Fruit fly (Drosophila melanogaster) whole organism, embryonic: Measurements from ENCODE around the gene mst.

Experiments used
- Abd-B ChIP-seq: fragments of 200-800 bp; sonication (Bioruptor generic); optimal IDR thresholded peaks from 2 replicates; lab custom pipeline; 2018; ENCODE audit warnings: missing biosample characterization, mild to moderate bottlenecking, missing genetic modification characterization, moderate library complexity
- Asciz ChIP-seq: fragments of 200-800 bp; sonication (Bioruptor generic); optimal IDR thresholded peaks from 2 replicates; lab custom pipeline; 2017; ENCODE audit warnings: missing biosample characterization, mild to moderate bottlenecking, missing genetic modification characterization, missing genetic modification reagents
- Bgb ChIP-seq: fragments of 200-800 bp; sonication (Bioruptor generic); IDR thresholded peaks from 2 replicates; pipeline ENCODE4 v1.3.6; 2022; ENCODE audit warnings: missing biosample characterization, missing genetic modification characterization; ENCODE audit not compliant: partially characterized antibody
- C15 ChIP-seq: fragments of 200-800 bp; sonication (Bioruptor generic); IDR thresholded peaks from 3 replicates; pipeline ENCODE4 v1.3.6; 2022; ENCODE audit warnings: missing biosample characterization, missing genetic modification characterization
- CG11398 ChIP-seq: fragments of 200-800 bp; sonication (Bioruptor generic); optimal IDR thresholded peaks from 2 replicates; lab custom pipeline; 2016; ENCODE audit warnings: missing biosample characterization, missing genetic modification characterization
- CG11504 ChIP-seq: fragments of 200-800 bp; sonication (Bioruptor generic); optimal IDR thresholded peaks from 3 replicates; lab custom pipeline; 2019; ENCODE audit warnings: missing biosample characterization, mild to moderate bottlenecking, missing genetic modification characterization, moderate library complexity
- CG12659 ChIP-seq: fragments of 200-800 bp; sonication (Bioruptor generic); optimal IDR thresholded peaks from 3 replicates; lab custom pipeline; 2017; ENCODE audit warnings: mild to moderate bottlenecking, missing biosample characterization, missing genetic modification reagents, missing genetic modification characterization
- CG12942 ChIP-seq: fragments of 200-800 bp; sonication (Bioruptor generic); optimal IDR thresholded peaks from 3 replicates; lab custom pipeline; 2016; ENCODE audit warnings: missing biosample characterization, missing genetic modification characterization
- CG13624 ChIP-seq: fragments of 200-800 bp; sonication (Bioruptor generic); optimal IDR thresholded peaks from 2 replicates; lab custom pipeline; 2016; ENCODE audit warnings: missing biosample characterization, missing genetic modification characterization
- CG14050 ChIP-seq: fragments of 200-800 bp; sonication (Bioruptor generic); IDR thresholded peaks from 3 replicates; pipeline ENCODE4 v1.3.6; 2022; ENCODE audit warnings: missing biosample characterization, missing genetic modification characterization
- CG15514 ChIP-seq: fragments of 200-800 bp; sonication (Bioruptor generic); optimal IDR thresholded peaks from 3 replicates; lab custom pipeline; 2017; ENCODE audit warnings: missing biosample characterization, missing genetic modification characterization, mild to moderate bottlenecking, moderate library complexity, missing genetic modification reagents
- CG17186 ChIP-seq: fragments of 200-800 bp; sonication (Bioruptor generic); optimal IDR thresholded peaks from 3 replicates; lab custom pipeline; 2017; ENCODE audit warnings: missing biosample characterization, missing genetic modification reagents, missing genetic modification characterization
- CG1792 ChIP-seq: fragments of 200-800 bp; sonication (Bioruptor generic); optimal IDR thresholded peaks from 2 replicates; lab custom pipeline; 2016; ENCODE audit warnings: missing biosample characterization, missing genetic modification characterization
- CG18599 ChIP-seq: fragments of 200-800 bp; sonication (Bioruptor generic); optimal IDR thresholded peaks from 3 replicates; lab custom pipeline; 2017; ENCODE audit warnings: missing biosample characterization, missing genetic modification characterization, mild to moderate bottlenecking, moderate library complexity, missing genetic modification reagents
- CG2129 ChIP-seq: fragments of 200-800 bp; sonication (Bioruptor generic); IDR thresholded peaks from 2 replicates; pipeline ENCODE4 v1.3.6; 2022; ENCODE audit warnings: missing biosample characterization, missing genetic modification characterization; ENCODE audit not compliant: partially characterized antibody
- CG2202 ChIP-seq: fragments of 200-800 bp; sonication (Bioruptor generic); optimal IDR thresholded peaks from 2 replicates; lab custom pipeline; 2018; ENCODE audit warnings: missing biosample characterization, mild to moderate bottlenecking, missing genetic modification characterization
- CG30431 ChIP-seq: fragments of 200-800 bp; sonication (Bioruptor generic); optimal IDR thresholded peaks from 2 replicates; lab custom pipeline; 2017; ENCODE audit warnings: missing biosample characterization, missing genetic modification characterization
- CG31224 ChIP-seq: fragments of 200-800 bp; sonication (Bioruptor generic); IDR thresholded peaks from 2 replicates; pipeline ENCODE4 v1.3.6; 2022; ENCODE audit warnings: missing biosample characterization, missing genetic modification characterization
- CG3838 ChIP-seq: fragments of 200-800 bp; sonication (Bioruptor generic); optimal IDR thresholded peaks from 3 replicates; lab custom pipeline; 2016; ENCODE audit warnings: missing biosample characterization, missing genetic modification characterization
- CG4282 ChIP-seq: fragments of 200-800 bp; sonication (Bioruptor generic); optimal IDR thresholded peaks from 2 replicates; lab custom pipeline; 2016; ENCODE audit warnings: missing biosample characterization, missing genetic modification characterization
- CG4360 ChIP-seq: fragments of 200-800 bp; sonication (Bioruptor generic); IDR thresholded peaks from 2 replicates; pipeline ENCODE4 v1.3.6; 2022; ENCODE audit warnings: missing biosample characterization, missing genetic modification characterization
- CG6654 ChIP-seq: fragments of 200-800 bp; sonication (Bioruptor generic); optimal IDR thresholded peaks from 2 replicates; lab custom pipeline; 2017; ENCODE audit warnings: missing biosample characterization, mild to moderate bottlenecking, missing genetic modification characterization
- CG6689 ChIP-seq: fragments of 200-800 bp; sonication (Bioruptor generic); IDR thresholded peaks from 2 replicates; pipeline ENCODE4 v1.3.6; 2022; ENCODE audit warnings: missing biosample characterization, missing genetic modification characterization
- CG9797 ChIP-seq: fragments of 200-800 bp; sonication (Bioruptor generic); optimal IDR thresholded peaks from 3 replicates; lab custom pipeline; 2018; ENCODE audit warnings: missing biosample characterization, mild to moderate bottlenecking, missing genetic modification characterization
- CkIIα-i1 ChIP-seq: fragments of 200-800 bp; sonication (Bioruptor generic); IDR thresholded peaks from 2 replicates; pipeline ENCODE4 v1.3.6; 2022; ENCODE audit warnings: missing biosample characterization, missing genetic modification characterization
- CrebB ChIP-seq: fragments of 200-800 bp; sonication (Bioruptor generic); optimal IDR thresholded peaks from 3 replicates; lab custom pipeline; 2018; ENCODE audit warnings: missing biosample characterization, mild to moderate bottlenecking, missing genetic modification characterization
- H2.0 ChIP-seq: fragments of 200-800 bp; sonication (Bioruptor generic); IDR thresholded peaks from 2 replicates; pipeline ENCODE4 v1.3.6; 2022; ENCODE audit warnings: missing biosample characterization, missing genetic modification characterization
- HLH3B ChIP-seq: fragments of 200-800 bp; sonication (Bioruptor generic); IDR thresholded peaks from 2 replicates; pipeline ENCODE4 v1.3.6; 2022; ENCODE audit warnings: missing biosample characterization, missing genetic modification characterization
- HLHmδ ChIP-seq: fragments of 200-800 bp; sonication (Bioruptor generic); optimal IDR thresholded peaks from 2 replicates; lab custom pipeline; 2018; ENCODE audit warnings: missing biosample characterization, mild to moderate bottlenecking, missing genetic modification characterization, moderate library complexity
- Pdp1 ChIP-seq, 2 experiments: fragments of 200-800 bp; sonication (Bioruptor generic); optimal IDR thresholded peaks; 3 replicates each; lab custom pipeline; 2016; ENCODE audit warnings: missing biosample characterization in 2 of 2, missing genetic modification characterization in 2 of 2, mild to moderate bottlenecking in 1 of 2, moderate library complexity in 1 of 2
- Ptx1 ChIP-seq: fragments of 200-800 bp; sonication (Bioruptor generic); IDR thresholded peaks from 2 replicates; pipeline ENCODE4 v1.3.6; 2022; ENCODE audit warnings: missing biosample characterization, missing genetic modification characterization
- Rfx ChIP-seq: fragments of 200-800 bp; sonication (Bioruptor generic); IDR thresholded peaks from 2 replicates; pipeline ENCODE4 v1.3.6; 2022; ENCODE audit warnings: missing biosample characterization, missing genetic modification characterization
- Sin3A ChIP-seq: fragments of >200 bp; optimal IDR thresholded peaks from 2 replicates; lab custom pipeline; 2018
- Six4 ChIP-seq: fragments of 200-800 bp; sonication (Bioruptor generic); optimal IDR thresholded peaks from 2 replicates; lab custom pipeline; 2016; ENCODE audit warnings: missing biosample characterization, missing genetic modification characterization
- Sox100B ChIP-seq: fragments of 200-800 bp; sonication (Bioruptor generic); optimal IDR thresholded peaks from 3 replicates; lab custom pipeline; 2018; ENCODE audit warnings: missing biosample characterization, mild to moderate bottlenecking, missing genetic modification characterization
- Spps ChIP-seq: fragments of 200-800 bp; sonication (Bioruptor generic); optimal IDR thresholded peaks from 2 replicates; lab custom pipeline; 2018; ENCODE audit warnings: missing biosample characterization, mild to moderate bottlenecking, missing genetic modification characterization
- ash1 ChIP-seq: fragments of 200-800 bp; sonication (Bioruptor generic); optimal IDR thresholded peaks from 2 replicates; lab custom pipeline; 2018; ENCODE audit warnings: missing biosample characterization, mild to moderate bottlenecking, missing genetic modification characterization
- eve ChIP-seq, 2 experiments: fragments of >200 bp; optimal IDR thresholded peaks; 2 replicates each; lab custom pipeline; 2017; ENCODE audit warnings: missing biosample characterization in 2 of 2, missing genetic modification characterization in 2 of 2
- gce ChIP-seq: fragments of 200-800 bp; sonication (Bioruptor generic); IDR thresholded peaks from 3 replicates; pipeline ENCODE4 v1.3.6; 2022; ENCODE audit warnings: missing biosample characterization, missing genetic modification characterization
- ham ChIP-seq: fragments of 200-800 bp; sonication (Bioruptor generic); IDR thresholded peaks from 2 replicates; pipeline ENCODE4 v1.3.6; 2022; ENCODE audit warnings: missing biosample characterization, missing genetic modification characterization
- lbe ChIP-seq: fragments of 200-800 bp; sonication (Bioruptor generic); optimal IDR thresholded peaks from 2 replicates; lab custom pipeline; 2016; ENCODE audit warnings: missing biosample characterization, mild to moderate bottlenecking, missing genetic modification characterization
- nerfin-2 ChIP-seq: fragments of 200-800 bp; sonication (Bioruptor generic); IDR thresholded peaks from 2 replicates; pipeline ENCODE4 v1.3.6; 2022; ENCODE audit warnings: missing biosample characterization, missing genetic modification characterization; ENCODE audit not compliant: partially characterized antibody
- pros ChIP-seq: fragments of 200-800 bp; sonication (Bioruptor generic); optimal IDR thresholded peaks from 3 replicates; lab custom pipeline; 2019; ENCODE audit warnings: missing biosample characterization, mild to moderate bottlenecking, missing genetic modification characterization, moderate library complexity
- psq ChIP-seq: fragments of 200-800 bp; sonication (Bioruptor generic); optimal IDR thresholded peaks from 2 replicates; lab custom pipeline; 2017; ENCODE audit warnings: missing biosample characterization, missing genetic modification characterization
- ranshi ChIP-seq: fragments of 200-800 bp; sonication (Bioruptor generic); IDR thresholded peaks from 2 replicates; pipeline ENCODE4 v1.3.6; 2022; ENCODE audit warnings: missing biosample characterization, missing genetic modification characterization
- ro ChIP-seq: fragments of 200-800 bp; sonication (Bioruptor generic); IDR thresholded peaks from 2 replicates; pipeline ENCODE4 v1.3.6; 2022; ENCODE audit warnings: missing biosample characterization, missing genetic modification characterization
- sisA ChIP-seq: fragments of 200-800 bp; sonication (Bioruptor generic); IDR thresholded peaks from 2 replicates; pipeline ENCODE4 v1.3.6; 2022; ENCODE audit warnings: missing biosample characterization, missing genetic modification characterization
- unc-4 ChIP-seq: fragments of 200-800 bp; sonication (Bioruptor generic); IDR thresholded peaks from 2 replicates; pipeline ENCODE4 v1.3.6; 2022; ENCODE audit warnings: missing biosample characterization, missing genetic modification characterization; ENCODE audit not compliant: partially characterized antibody
- wek ChIP-seq: fragments of 200-800 bp; sonication (Bioruptor generic); optimal IDR thresholded peaks from 3 replicates; lab custom pipeline; 2018; ENCODE audit warnings: missing biosample characterization, mild to moderate bottlenecking, missing genetic modification characterization, moderate library complexity
- yki ChIP-seq: fragments of >200 bp; optimal IDR thresholded peaks from 3 replicates; lab custom pipeline; 2018

Gene mst

DNA sequence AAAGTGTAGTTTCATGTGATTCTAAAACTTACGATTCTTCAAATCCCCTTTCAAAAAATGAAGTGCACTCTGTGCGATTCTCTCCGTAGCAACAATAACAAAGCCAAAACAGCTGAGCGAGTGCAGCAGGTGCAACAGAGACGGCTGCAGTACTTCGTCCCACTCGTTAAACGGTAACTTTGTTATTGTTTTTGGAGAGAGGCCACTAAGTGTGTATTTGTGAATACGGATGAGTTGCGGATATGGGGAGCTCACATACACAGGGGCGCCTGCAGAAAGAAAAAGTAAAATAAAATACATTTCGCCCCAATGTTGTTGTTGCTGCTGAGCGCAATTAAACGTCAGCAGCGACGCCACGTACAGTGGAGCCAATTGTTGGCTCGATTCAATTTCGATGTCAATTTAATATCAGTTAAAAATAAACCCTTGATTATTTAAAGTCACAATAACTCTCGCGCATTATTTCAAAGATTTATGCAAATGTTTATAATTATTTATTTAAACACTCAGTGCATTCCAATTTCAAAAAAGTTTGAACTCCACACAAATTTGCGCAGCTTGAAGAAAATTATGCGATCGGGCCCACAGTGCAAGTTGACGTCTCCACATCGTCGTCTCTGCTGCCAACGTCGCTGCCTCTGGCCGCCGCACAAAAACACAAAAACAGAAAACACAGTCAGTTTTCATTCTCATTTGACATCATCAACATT lies 21.3 kb upstream of the mst start (continued):
- TF ChIP-seq gce (GFP tag; lab: Robert Waterston, UW) (peak; percentile 89; the same call in 2 of the 3 replicates), psq (GFP tag; lab: Kevin White, UChicago) (peak; percentile 89), CG14050 (GFP tag; lab: Robert Waterston, UW) (peak; percentile 94), CG11398 (GFP tag; lab: Kevin White, UChicago) (peak; percentile 87), Ptx1 (GFP tag; lab: Robert Waterston, UW) (peak; percentile 97), pros (GFP tag; lab: Kevin White, UChicago) (peak; percentile 83), HLHmδ (GFP tag; lab: Kevin White, UChicago) (no peak), CG4282 (GFP tag; lab: Kevin White, UChicago) (peak; percentile 90), CG2202 (peak; percentile 94), CG6654 (GFP tag; lab: Kevin White, UChicago) (peak; percentile 91), Six4 (GFP tag; lab: Kevin White, UChicago) (peak; percentile 95), unc-4 (GFP tag; lab: Robert Waterston, UW) (no peak), CG30431 (peak; percentile 95), Sin3A (no peak), CrebB (tag; lab: Kevin White, UChicago) (peak; percentile 97), Bgb (GFP tag; lab: Robert Waterston, UW) (no peak), CG2129 (GFP tag; lab: Robert Waterston, UW) (no peak), CG11504 (tag; lab: Kevin White, UChicago) (peak; percentile 98), CG9797 (GFP tag; lab: Kevin White, UChicago) (peak; percentile 56), Asciz (GFP tag; lab: Kevin White, UChicago) (peak; percentile 98), CG13624 (peak; percentile 96), CG18599 (GFP tag; lab: Kevin White, UChicago) (peak; percentile 99), ham (GFP tag; lab: Robert Waterston, UW) (peak; percentile 93), CG12942 (peak; percentile 95), Abd-B (peak; percentile 98), Sox100B (GFP tag; lab: Kevin White, UChicago) (peak; percentile 99), yki (lab: Kevin White, UChicago) (no peak), Rfx (peak; percentile 98), CG12659 (GFP tag; lab: Kevin White, UChicago) (peak; percentile 99), eve (GFP tag; optimal IDR thresholded peaks at IDR 0.05; lab: Kevin White, UChicago) (peak in 1 of 2 experiments; percentile 98), CG31224 (GFP tag; lab: Robert Waterston, UW) (peak; percentile 92), Pdp1 (GFP tag; optimal IDR thresholded peaks at IDR 0.05; lab: Kevin White, UChicago) (peak; percentile 93 to 98), CG17186 (GFP tag; lab: Kevin White, UChicago) (peak; percentile 86), CG3838 (GFP tag; lab: Kevin White, UChicago) (peak; percentile 90), Spps (tag; lab: Kevin White, UChicago) (peak; percentile 90), HLH3B (peak; percentile 96), CG1792 (GFP tag; lab: Kevin White, UChicago) (peak; percentile 89), C15 (GFP tag; lab: Robert Waterston, UW) (peak; percentile 89), ash1 (GFP tag; lab: Kevin White, UChicago) (peak; percentile 49), CkIIα-i1 (peak; percentile 78), wek (GFP tag; lab: Kevin White, UChicago) (peak; percentile 84), CG15514 (GFP tag; lab: Kevin White, UChicago) (peak; percentile 94), CG4360 (GFP tag; lab: Robert Waterston, UW) (peak; percentile 76), ro (GFP tag; lab: Robert Waterston, UW) (peak; percentile 80), ranshi (GFP tag; lab: Robert Waterston, UW) (peak; percentile 96), H2.0 (peak; percentile 93), CG6689 (GFP tag; lab: Robert Waterston, UW) (peak; percentile 97), lbe (GFP tag; lab: Kevin White, UChicago) (peak; percentile 92), sisA (GFP tag; lab: Robert Waterston, UW) (peak; percentile 96), nerfin-2 (GFP tag; lab: Robert Waterston, UW) (no peak)
